Fruit fly (Drosophila melanogaster) whole organism, embryonic: ENCODE data around the gene CecB.

Experiments
- CG10431 ChIP-seq: fragments of 200-800 bp; sonication (Bioruptor generic); optimal IDR thresholded peaks from 3 replicates; lab custom pipeline; 2018; ENCODE audit warnings: missing biosample characterization, mild to moderate bottlenecking, missing genetic modification characterization
- CG14667 ChIP-seq: fragments of 200-800 bp; sonication (Bioruptor generic); IDR thresholded peaks from 2 replicates; pipeline ENCODE4 v1.3.6; 2022; ENCODE audit warnings: missing biosample characterization, missing genetic modification characterization
- CG3281 ChIP-seq: fragments of 200-800 bp; sonication (Bioruptor generic); optimal IDR thresholded peaks from 3 replicates; lab custom pipeline; 2017; ENCODE audit warnings: missing biosample characterization, mild to moderate bottlenecking, missing genetic modification characterization
- CG7556 ChIP-seq: fragments of 200-800 bp; sonication (Bioruptor generic); optimal IDR thresholded peaks from 2 replicates; lab custom pipeline; 2017; ENCODE audit warnings: missing biosample characterization, mild to moderate bottlenecking, missing genetic modification characterization
- CG7745 ChIP-seq: fragments of 200-800 bp; sonication (Bioruptor generic); optimal IDR thresholded peaks from 2 replicates; lab custom pipeline; 2018; ENCODE audit warnings: missing biosample characterization, mild to moderate bottlenecking, missing genetic modification characterization, moderate library complexity
- CHES-1-like ChIP-seq: fragments of 200-800 bp; sonication (Bioruptor generic); optimal IDR thresholded peaks from 2 replicates; lab custom pipeline; 2016; ENCODE audit warnings: missing biosample characterization, missing genetic modification characterization
- chinmo ChIP-seq: fragments of 200-800 bp; sonication (Bioruptor generic); IDR thresholded peaks from 4 replicates; pipeline ENCODE4 v1.3.6; 2022; ENCODE audit warnings: missing biosample characterization, missing genetic modification characterization; ENCODE audit not compliant: partially characterized antibody
- dmrt99B ChIP-seq: fragments of 200-800 bp; sonication (Bioruptor generic); optimal IDR thresholded peaks from 2 replicates; lab custom pipeline; 2018; ENCODE audit warnings: missing biosample characterization, mild to moderate bottlenecking, missing genetic modification characterization, moderate library complexity
- esg ChIP-seq: fragments of 200-800 bp; sonication (Bioruptor generic); conservative IDR thresholded peaks from 2 replicates; pipeline ENCODE4 v1.3.6; 2022; ENCODE audit warnings: missing biosample characterization, missing genetic modification characterization
- gfzf ChIP-seq: fragments of 200-800 bp; sonication (Bioruptor generic); optimal IDR thresholded peaks from 2 replicates; lab custom pipeline; 2016; ENCODE audit warnings: missing biosample characterization, mild to moderate bottlenecking, missing genetic modification characterization, moderate library complexity
- hb ChIP-seq: fragments of 200-800 bp; sonication (Bioruptor generic); IDR thresholded peaks from 3 replicates; pipeline ENCODE4 v1.3.6; 2022; ENCODE audit warnings: missing biosample characterization, missing genetic modification characterization; ENCODE audit not compliant: partially characterized antibody
- knrl ChIP-seq: fragments of 200-800 bp; sonication (Bioruptor generic); IDR thresholded peaks from 3 replicates; pipeline ENCODE4 v1.3.6; 2022; ENCODE audit warnings: missing biosample characterization, missing genetic modification characterization; ENCODE audit not compliant: partially characterized antibody
- peb ChIP-seq: fragments of 200-800 bp; sonication (Bioruptor generic); IDR thresholded peaks from 2 replicates; pipeline ENCODE4 v1.3.6; 2022; ENCODE audit warnings: missing biosample characterization, missing genetic modification characterization

dm6 chr3R:30204004-30204603 is 9.5 kb downstream of the CecB start:
- TF ChIP-seq CG3281, result no peak
- no peak for TF ChIP-seq gfzf (GFP tag; lab: Kevin White, UChicago)
- TF ChIP-seq peb (GFP tag; lab: Robert Waterston, UW), result no peak
- no peak for TF ChIP-seq dmrt99B (tag; lab: Kevin White, UChicago)
- TF ChIP-seq knrl (GFP tag; lab: Robert Waterston, UW), result no peak
- TF ChIP-seq chinmo (GFP tag; lab: Robert Waterston, UW), result no peak
- no peak for TF ChIP-seq CG7745 (tag; lab: Kevin White, UChicago)
- TF ChIP-seq CHES-1-like (GFP tag; lab: Kevin White, UChicago), result no peak
- TF ChIP-seq esg (GFP tag; lab: Robert Waterston, UW), result no peak
- no peak for TF ChIP-seq CG14667
- no peak for TF ChIP-seq CG7556
- no peak for TF ChIP-seq hb (GFP tag; lab: Robert Waterston, UW)
- no peak for TF ChIP-seq CG10431 (GFP tag; lab: Kevin White, UChicago)
